Worm (Caenorhabditis elegans) whole organism, early embryonic: Measurements from ENCODE around the gene rpb-4.

Source experiments
- B0310.2 ChIP-seq: sonication (generic microtip); optimal IDR thresholded peaks from 2 replicates; lab custom pipeline; 2016; ENCODE audit warnings: mild to moderate bottlenecking, missing genetic modification characterization, missing compliant biosample characterization
- F13C5.2 ChIP-seq: sonication (generic microtip); optimal IDR thresholded peaks from 2 replicates; lab custom pipeline; 2017; ENCODE audit warnings: mild to moderate bottlenecking, missing genetic modification characterization, inconsistent platforms, missing compliant biosample characterization
- aly-1 ChIP-seq: sonication (generic microtip); optimal IDR thresholded peaks from 2 replicates; lab custom pipeline; 2016; ENCODE audit warnings: missing genetic modification characterization, missing compliant biosample characterization
- ama-1 ChIP-seq: fragments of 150-350 bp; optimal IDR thresholded peaks from 2 replicates; lab custom pipeline; 2014
- ceh-36 ChIP-seq: sonication (generic microtip); optimal IDR thresholded peaks from 2 replicates; lab custom pipeline; 2016; ENCODE audit warnings: missing genetic modification characterization, inconsistent platforms, missing compliant biosample characterization
- flt-1 ChIP-seq: fragments of 200-800 bp; sonication (Bioruptor generic); IDR thresholded peaks from 2 replicates; pipeline ENCODE4 v1.3.6; 2022; ENCODE audit warnings: missing genetic modification characterization, missing compliant biosample characterization
- hmbx-1 ChIP-seq: sonication (generic microtip); optimal IDR thresholded peaks from 2 replicates; lab custom pipeline; 2016; ENCODE audit warnings: mild to moderate bottlenecking, missing genetic modification characterization, missing compliant biosample characterization
- hmg-4 ChIP-seq: fragments of 200-800 bp; sonication (Bioruptor generic); optimal IDR thresholded peaks from 2 replicates; lab custom pipeline; 2018; ENCODE audit warnings: mild to moderate bottlenecking, missing genetic modification characterization, missing compliant biosample characterization
- sea-1 ChIP-seq: fragments of 200-800 bp; sonication (Bioruptor generic); conservative IDR thresholded peaks from 2 replicates; pipeline ENCODE4 v1.3.6; 2022; ENCODE audit warnings: missing genetic modification characterization, missing compliant biosample characterization
- tra-4 ChIP-seq: sonication (generic microtip); optimal IDR thresholded peaks from 2 replicates; lab custom pipeline; 2017; ENCODE audit warnings: missing genetic modification characterization, missing compliant biosample characterization

DNA sequence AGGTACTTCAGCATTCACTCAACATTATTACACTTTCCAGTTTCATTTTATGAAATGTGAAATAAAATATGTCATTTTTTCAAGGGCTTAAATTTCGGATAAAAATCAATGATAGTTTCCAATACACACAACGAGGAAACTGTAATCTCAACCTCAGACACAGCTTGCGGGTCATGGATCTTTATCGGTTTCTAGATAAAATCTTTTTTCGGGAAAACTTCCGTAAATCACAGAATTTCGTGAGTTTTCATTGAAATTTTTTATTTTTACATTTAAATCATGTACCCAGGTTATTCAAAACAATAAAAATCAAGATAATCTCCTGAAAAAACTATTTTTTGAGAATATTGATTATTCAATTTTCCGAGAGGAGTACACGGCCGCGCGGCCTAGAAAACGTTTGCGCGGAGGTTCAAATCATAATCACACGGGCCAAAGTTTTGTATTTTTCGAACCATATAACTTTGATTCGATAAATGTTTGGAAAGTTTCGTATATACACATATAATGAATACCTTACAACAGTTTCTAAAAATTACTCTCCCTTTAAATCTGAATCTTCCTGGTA, 23.1 kb downstream of the rpb-4 start:
- TF ChIP-seq hmbx-1 (tag; lab: Kevin White, UChicago): no peak
- TF ChIP-seq sea-1 (GFP tag; lab: Robert Waterston, UW): no peak
- no peak for TF ChIP-seq tra-4 (tag; lab: Kevin White, UChicago)
- TF ChIP-seq flt-1 (GFP tag; lab: Robert Waterston, UW): no peak
- TF ChIP-seq F13C5.2 (tag; lab: Kevin White, UChicago): no peak
- TF ChIP-seq aly-1 (tag; lab: Kevin White, UChicago): no peak
- no peak for TF ChIP-seq B0310.2 (tag; lab: Kevin White, UChicago)
- no peak for TF ChIP-seq hmg-4
- TF ChIP-seq ceh-36: no peak
- TF ChIP-seq ama-1: no peak
